Worm (Caenorhabditis elegans): ENCODE data around the gene C15H9.5.

DNA sequence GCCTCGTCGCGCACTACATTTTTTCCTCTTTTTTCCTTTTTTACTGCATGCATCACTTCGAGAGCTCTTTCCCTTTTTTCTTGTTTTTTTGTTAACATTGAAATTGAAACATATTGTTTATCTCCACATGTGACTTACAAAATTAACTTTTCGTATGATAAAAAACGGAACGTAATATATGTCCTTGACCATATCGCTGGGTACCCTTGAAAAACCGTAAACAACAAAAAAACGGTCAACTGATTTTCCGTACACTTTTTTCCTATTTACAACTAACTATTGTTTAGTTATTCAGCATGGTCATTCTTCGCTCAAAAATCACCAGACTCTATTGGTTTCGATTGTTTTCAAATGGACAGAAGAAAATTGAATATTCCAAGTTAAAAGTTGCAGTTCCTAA is 28.9 kb downstream of the C15H9.5 start, which contains the start of gene nnt-1:
- TF ChIP-seq ama-1 (optimal IDR thresholded peaks at IDR 0.05) (no peak), ama-1 (GFP tag; optimal IDR thresholded peaks at IDR 0.05) (no peak), him-1 (tag; optimal IDR thresholded peaks at IDR 0.05) (no peak), nhr-120 (GFP tag; IDR thresholded peaks at IDR 0.05) (no peak), efl-1 (GFP tag; optimal IDR thresholded peaks at IDR 0.05) (no peak), hmg-1.2 (GFP tag; IDR thresholded peaks at IDR 0.05) (no peak), Y53G8AR.9 (GFP tag; conservative IDR thresholded peaks at IDR 0.05) (no peak), sdz-38 (tag; optimal IDR thresholded peaks at IDR 0.05) (no peak), madf-3 (GFP tag; IDR thresholded peaks at IDR 0.05) (no peak)

Data from whole organism, young adult.